Worm (Caenorhabditis elegans): ENCODE measurements around the gene R13D11.10.

Gene R13D11.10

DNA sequence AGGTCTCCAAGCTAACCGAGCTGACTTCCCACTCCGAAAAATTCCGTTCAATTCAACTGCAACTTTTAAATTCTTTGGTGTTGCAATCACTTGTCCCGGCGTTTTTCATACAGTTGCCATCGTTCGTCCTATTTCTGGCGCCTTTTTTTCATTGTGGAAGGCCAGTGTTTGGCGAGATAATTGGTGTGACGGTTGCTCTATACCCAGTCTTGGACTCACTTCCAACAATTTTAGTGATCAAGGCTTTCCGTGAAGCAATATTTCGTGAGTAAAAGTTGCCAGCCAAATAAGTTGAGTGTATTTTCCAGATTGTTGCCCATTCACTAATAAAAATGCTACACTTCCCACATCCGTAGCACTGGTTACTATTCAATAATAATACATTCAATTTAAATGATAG is 40.8 kb downstream of the R13D11.10 start:
- TF ChIP-seq nhr-11 (tag; optimal IDR thresholded peaks at IDR 0.05) (no peak), fkh-10 (GFP tag; optimal IDR thresholded peaks at IDR 0.05) (no peak), hlh-6 (tag; optimal IDR thresholded peaks at IDR 0.05) (no peak), elt-2 (tag; optimal IDR thresholded peaks at IDR 0.05) (no peak), tbx-2 (tag; optimal IDR thresholded peaks at IDR 0.05) (no peak), T23F11.4 (GFP tag; optimal IDR thresholded peaks at IDR 0.05) (no peak), ceh-14 (tag; optimal IDR thresholded peaks at IDR 0.05) (no peak), pat-9 (tag; optimal IDR thresholded peaks at IDR 0.05) (no peak), ceh-48 (tag; optimal IDR thresholded peaks at IDR 0.05) (no peak), sdc-2 (tag; optimal IDR thresholded peaks at IDR 0.05) (no peak), ceh-45 (GFP tag; IDR thresholded peaks at IDR 0.05) (no peak), ceh-34 (tag; optimal IDR thresholded peaks at IDR 0.05) (no peak), pha-4 (tag; optimal IDR thresholded peaks at IDR 0.05) (no peak), ceh-24 (tag; optimal IDR thresholded peaks at IDR 0.05) (no peak), K02D7.2 (tag; optimal IDR thresholded peaks at IDR 0.05) (no peak), pag-3 (tag; optimal IDR thresholded peaks at IDR 0.05; ENCODE audit: borderline replicate concordance) (no peak)

DNA sequence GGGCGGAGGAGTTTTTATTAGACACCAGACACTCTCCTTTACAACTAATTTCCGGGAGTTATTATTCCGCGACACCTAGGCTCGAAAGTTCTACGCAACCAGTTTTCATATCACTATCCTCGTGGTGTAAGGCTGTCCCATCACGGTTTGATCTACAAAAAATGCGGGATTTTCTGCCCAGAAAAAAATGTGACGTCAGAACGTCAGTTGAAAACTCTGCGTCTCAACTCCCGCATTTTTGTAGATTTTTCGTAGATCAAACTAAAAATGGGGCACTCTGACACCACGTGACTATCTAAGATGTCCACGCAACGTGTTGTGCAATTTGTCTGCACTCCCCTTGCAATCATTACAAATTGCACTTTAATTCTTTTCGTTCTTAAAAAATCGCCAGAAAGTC is 48.3 kb downstream of the R13D11.10 start, which contains the start of gene str-238:
Gene str-238, plus strand, starts transcription at position 301 of the 400 bp plus-strand sequence.
- TF ChIP-seq F13H6.1 (tag; optimal IDR thresholded peaks at IDR 0.05): no peak
- no peak for TF ChIP-seq tbx-2 (tag; optimal IDR thresholded peaks at IDR 0.05)
- TF ChIP-seq hlh-30 (tag; optimal IDR thresholded peaks at IDR 0.05; ENCODE audit: insufficient read depth): peak; percentile 22

All from whole organism, late embryonic.